Worm (Caenorhabditis elegans): ENCODE measurements around the gene npp-20.

- TF ChIP-seq ztf-29 (GFP tag; IDR thresholded peaks at IDR 0.05) (no peak), flt-1 (GFP tag; IDR thresholded peaks at IDR 0.05) (no peak)
Measured at ce11 chrIV:1523418-1523817, 27.6 kb upstream of the npp-20 start, which contains the start of gene K03H6.1.

All from whole organism, midembryonic.